Worm (Caenorhabditis elegans): ENCODE data around the gene dhhc-8.

The dhhc-8 gene

ce11 chrIII:13153517-13153916 lies 46.1 kb downstream of the dhhc-8 start, which contains the start of gene abce-1:
Gene abce-1, plus strand, starts transcription at chrIII:13153817.
- TF ChIP-seq lin-11 (tag; optimal IDR thresholded peaks at IDR 0.05) (no peak), lin-39 (tag; optimal IDR thresholded peaks at IDR 0.05) (no peak), zag-1 (tag; optimal IDR thresholded peaks at IDR 0.05) (no peak), alr-1 (tag; optimal IDR thresholded peaks at IDR 0.05) (no peak), crh-2 (tag; optimal IDR thresholded peaks at IDR 0.05) (no peak), unc-39 (tag; optimal IDR thresholded peaks at IDR 0.05) (no peak), lin-13 (GFP tag; optimal IDR thresholded peaks at IDR 0.05) (no peak), lsy-2 (tag; optimal IDR thresholded peaks at IDR 0.05) (no peak), skn-1 (tag; optimal IDR thresholded peaks at IDR 0.05) (no peak), nhr-21 (tag; optimal IDR thresholded peaks at IDR 0.05) (no peak), gmeb-1 (tag; optimal IDR thresholded peaks at IDR 0.05) (no peak), peb-1 (tag; optimal IDR thresholded peaks at IDR 0.05) (no peak), Y55F3AM.14 (GFP tag; optimal IDR thresholded peaks at IDR 0.05) (no peak), F13H6.1 (tag; optimal IDR thresholded peaks at IDR 0.05) (no peak), nhr-25 (tag; optimal IDR thresholded peaks at IDR 0.05) (no peak), unc-62 (GFP tag; optimal IDR thresholded peaks at IDR 0.05) (no peak), sem-4 (tag; optimal IDR thresholded peaks at IDR 0.05) (no peak), ama-1 (optimal IDR thresholded peaks at IDR 0.05) (no peak)

- no peak for TF ChIP-seq mdl-1 (tag; optimal IDR thresholded peaks at IDR 0.05)
- peak; percentile 2 for TF ChIP-seq unc-55 (GFP tag; optimal IDR thresholded peaks at IDR 0.05)
- peak; percentile 17 for TF ChIP-seq gmeb-1 (tag; optimal IDR thresholded peaks at IDR 0.05)
- TF ChIP-seq snpc-4 (tag; optimal IDR thresholded peaks at IDR 0.05): no peak
Observed at ce11 chrIII:13160636-13161035, 53.2 kb downstream of the dhhc-8 start.

ce11 chrIII:13164902-13165301 lies 57.5 kb downstream of the dhhc-8 start:
- TF ChIP-seq nhr-10 (tag; optimal IDR thresholded peaks at IDR 0.05) (no peak), peb-1 (tag; optimal IDR thresholded peaks at IDR 0.05) (no peak), gmeb-1 (tag; optimal IDR thresholded peaks at IDR 0.05) (no peak), skn-1 (tag; optimal IDR thresholded peaks at IDR 0.05) (no peak), fos-1 (tag; optimal IDR thresholded peaks at IDR 0.05) (no peak), ztf-1 (GFP tag; conservative IDR thresholded peaks at IDR 0.05) (no peak), nhr-237 (tag; optimal IDR thresholded peaks at IDR 0.05) (no peak), R02D3.7 (tag; optimal IDR thresholded peaks at IDR 0.05) (no peak), zag-1 (tag; optimal IDR thresholded peaks at IDR 0.05) (no peak), unc-55 (GFP tag; optimal IDR thresholded peaks at IDR 0.05) (no peak), sma-3 (GFP tag; optimal IDR thresholded peaks at IDR 0.05) (no peak), elt-3 (tag; optimal IDR thresholded peaks at IDR 0.05) (no peak), ztf-11 (tag; optimal IDR thresholded peaks at IDR 0.05) (no peak), nhr-23 (tag; optimal IDR thresholded peaks at IDR 0.05) (no peak), ama-1 (optimal IDR thresholded peaks at IDR 0.05) (no peak), mbf-1 (tag; optimal IDR thresholded peaks at IDR 0.05) (no peak), elt-1 (tag; optimal IDR thresholded peaks at IDR 0.05) (no peak)
